Fruit fly (Drosophila melanogaster) whole organism, adult: ENCODE results near the gene CG7011.
A peak's percentile ranks its signal among the peaks of the same experiment; 100 is the strongest.

Experiments used
- CG5204 ChIP-seq: fragments of 200-800 bp; sonication (Bioruptor generic); optimal IDR thresholded peaks from 2 replicates; lab custom pipeline; 2016; ENCODE audit warnings: missing biosample characterization, missing genetic modification characterization
- Clk ChIP-seq: fragments of 200-800 bp; sonication (Bioruptor generic); optimal IDR thresholded peaks from 2 replicates; lab custom pipeline; 2017; ENCODE audit warnings: missing biosample characterization, missing genetic modification characterization
- tj ChIP-seq: fragments of 200-800 bp; sonication (Bioruptor generic); optimal IDR thresholded peaks from 3 replicates; lab custom pipeline; 2017; ENCODE audit warnings: missing biosample characterization, mild to moderate bottlenecking, missing genetic modification characterization, moderate library complexity

DNA sequence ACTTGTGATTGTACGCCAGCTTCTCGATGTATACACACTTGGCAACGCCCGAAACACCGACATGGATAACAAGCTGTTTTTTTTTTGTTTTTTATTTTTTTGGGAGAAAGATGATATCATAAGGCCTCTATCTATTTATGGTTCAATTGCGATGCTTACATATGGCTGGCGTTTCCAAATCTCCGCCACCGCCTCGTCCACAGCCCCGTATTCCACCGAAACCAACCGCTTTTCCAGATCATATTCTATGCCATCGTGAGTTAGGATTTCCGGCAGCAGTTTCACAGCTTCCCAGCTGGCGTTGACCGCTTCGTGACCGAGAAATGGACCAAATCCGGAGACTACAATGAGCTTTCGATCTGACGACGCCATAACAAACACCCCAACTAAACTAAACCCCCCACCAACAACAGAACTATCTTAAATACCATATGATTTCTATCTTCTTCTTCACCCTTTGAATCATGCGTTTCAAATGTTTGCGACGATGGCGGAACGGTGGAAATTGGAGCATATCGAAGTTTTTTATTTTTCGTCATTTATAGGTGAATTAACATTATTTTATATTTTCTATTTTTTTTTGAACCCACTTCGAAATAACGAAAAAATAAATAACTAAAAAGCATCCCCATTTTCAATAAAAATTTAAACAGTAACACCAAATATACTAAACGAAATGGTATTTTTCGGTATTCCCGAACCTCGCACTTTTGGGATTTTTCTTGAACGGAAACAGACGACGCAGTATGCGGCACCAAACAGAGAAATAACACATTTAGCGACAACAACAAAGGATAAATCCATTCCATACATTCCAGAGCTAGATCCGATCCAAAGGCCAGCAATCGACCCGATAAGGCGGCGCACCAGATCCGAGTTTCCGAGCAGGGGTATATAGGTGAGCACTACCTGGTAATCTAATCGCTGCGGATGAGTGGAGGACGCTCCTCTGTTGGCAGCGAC lies 19.5 kb downstream of the CG7011 start, which contains the start of the genes CG32147 and Pex3:
- TF ChIP-seq tj (GFP tag; lab: Kevin White, UChicago) (peak; percentile 18), Clk (GFP tag; lab: Kevin White, UChicago) (no peak), CG5204 (GFP tag; lab: Kevin White, UChicago) (no peak)
